Worm (Caenorhabditis elegans) whole organism, L3 larva: ENCODE measurements around the gene ldp-1.

Experiments used
- R02D3.7 ChIP-seq: fragments of 150-350 bp; optimal IDR thresholded peaks from 2 replicates; lab custom pipeline; 2014; ENCODE audit warnings: missing biosample characterization, missing genetic modification characterization
- ZK546.5 ChIP-seq: sonication (generic microtip); optimal IDR thresholded peaks from 2 replicates; lab custom pipeline; 2017; ENCODE audit warnings: missing biosample characterization, missing genetic modification characterization
- aly-2 ChIP-seq: fragments of 150-350 bp; optimal IDR thresholded peaks from 2 replicates; lab custom pipeline; 2014; ENCODE audit warnings: missing biosample characterization, missing genetic modification characterization
- ceh-82 ChIP-seq: fragments of 150-350 bp; optimal IDR thresholded peaks from 2 replicates; lab custom pipeline; 2014; ENCODE audit warnings: missing biosample characterization, missing genetic modification characterization
- ceh-9 ChIP-seq: sonication (generic microtip); optimal IDR thresholded peaks from 2 replicates; lab custom pipeline; 2018; ENCODE audit warnings: missing biosample characterization, missing genetic modification characterization
- daf-12 ChIP-seq: fragments of 150-350 bp; optimal IDR thresholded peaks from 2 replicates; lab custom pipeline; 2014; ENCODE audit warnings: missing biosample characterization, missing genetic modification reagents, missing genetic modification characterization
- egl-27 ChIP-seq: sonication (generic microtip); optimal IDR thresholded peaks from 4 replicates; lab custom pipeline; 2017; ENCODE audit warnings: missing biosample characterization, missing genetic modification reagents, missing genetic modification characterization
- elt-1 ChIP-seq: fragments of 150-350 bp; optimal IDR thresholded peaks from 2 replicates; lab custom pipeline; 2014; ENCODE audit warnings: missing biosample characterization, missing genetic modification characterization
- elt-2 ChIP-seq: sonication (generic microtip); optimal IDR thresholded peaks from 2 replicates; lab custom pipeline; 2016; ENCODE audit warnings: missing genetic modification reagents, mild to moderate bottlenecking, missing genetic modification characterization, missing compliant biosample characterization
- eor-1 ChIP-seq, 2 experiments: fragments of 150-350 bp; optimal IDR thresholded peaks; 2 replicates each; lab custom pipeline; 2014 to 2018; ENCODE audit warnings: missing biosample characterization in 2 of 2, missing genetic modification characterization in 2 of 2
- fkh-2 ChIP-seq: fragments of 150-350 bp; optimal IDR thresholded peaks from 2 replicates; lab custom pipeline; 2014; ENCODE audit warnings: missing biosample characterization, missing genetic modification reagents, missing genetic modification characterization
- fos-1 ChIP-seq: fragments of 150-350 bp; optimal IDR thresholded peaks from 2 replicates; lab custom pipeline; 2014; ENCODE audit warnings: missing biosample characterization, missing genetic modification characterization
- hmg-11 ChIP-seq: sonication (generic microtip); optimal IDR thresholded peaks from 2 replicates; lab custom pipeline; 2016; ENCODE audit warnings: missing genetic modification characterization, missing compliant biosample characterization
- jun-1 ChIP-seq: fragments of 150-350 bp; optimal IDR thresholded peaks from 2 replicates; lab custom pipeline; 2014; ENCODE audit warnings: missing biosample characterization, missing genetic modification reagents, missing genetic modification characterization
- lin-15B ChIP-seq: fragments of 150-350 bp; optimal IDR thresholded peaks from 2 replicates; lab custom pipeline; 2014; ENCODE audit warnings: missing biosample characterization, missing genetic modification characterization
- lin-39 ChIP-seq: fragments of 150-350 bp; optimal IDR thresholded peaks from 2 replicates; lab custom pipeline; 2018; ENCODE audit warnings: missing biosample characterization, missing genetic modification reagents, missing genetic modification characterization
- lsy-12 ChIP-seq: sonication (generic microtip); optimal IDR thresholded peaks from 2 replicates; lab custom pipeline; 2016; ENCODE audit warnings: mild to moderate bottlenecking, missing genetic modification characterization, missing compliant biosample characterization
- mml-1 ChIP-seq: fragments of 150-350 bp; sonication (generic microtip); optimal IDR thresholded peaks from 3 replicates; lab custom pipeline; 2014; ENCODE audit warnings: missing biosample characterization, missing genetic modification characterization
- nfya-1 ChIP-seq: sonication (generic microtip); optimal IDR thresholded peaks from 2 replicates; lab custom pipeline; 2017; ENCODE audit warnings: missing genetic modification characterization, mild to moderate bottlenecking, missing compliant biosample characterization, antibody characterized with exemption, moderate library complexity; ENCODE audit not compliant: insufficient read depth
- nhr-12 ChIP-seq: fragments of 150-350 bp; optimal IDR thresholded peaks from 2 replicates; lab custom pipeline; 2014; ENCODE audit warnings: missing biosample characterization, missing genetic modification characterization
- nhr-23 ChIP-seq: fragments of 150-350 bp; optimal IDR thresholded peaks from 2 replicates; lab custom pipeline; 2014; ENCODE audit warnings: missing biosample characterization, missing genetic modification reagents, missing genetic modification characterization
- nhr-25 ChIP-seq: sonication (generic microtip); optimal IDR thresholded peaks from 2 replicates; lab custom pipeline; 2017; ENCODE audit warnings: missing biosample characterization, missing genetic modification characterization
- nhr-76 ChIP-seq: fragments of 150-350 bp; sonication (generic microtip); optimal IDR thresholded peaks from 5 replicates; lab custom pipeline; 2014; ENCODE audit warnings: missing biosample characterization, missing genetic modification characterization
- nhr-77 ChIP-seq: fragments of 150-350 bp; optimal IDR thresholded peaks from 2 replicates; lab custom pipeline; 2014; ENCODE audit warnings: missing biosample characterization, missing genetic modification characterization
- pha-4 ChIP-seq: fragments of 150-350 bp; optimal IDR thresholded peaks from 2 replicates; lab custom pipeline; 2014; ENCODE audit warnings: missing biosample characterization, missing genetic modification reagents, missing genetic modification characterization
- pqm-1 ChIP-seq: fragments of 150-350 bp; optimal IDR thresholded peaks from 2 replicates; lab custom pipeline; 2017; ENCODE audit warnings: missing biosample characterization, missing genetic modification characterization, inconsistent platforms
- sea-2 ChIP-seq: fragments of 150-350 bp; sonication (generic microtip); optimal IDR thresholded peaks from 4 replicates; lab custom pipeline; 2014; ENCODE audit warnings: missing biosample characterization, missing genetic modification reagents, missing genetic modification characterization
- skn-1 ChIP-seq: fragments of 150-350 bp; optimal IDR thresholded peaks from 2 replicates; lab custom pipeline; 2014; ENCODE audit warnings: missing biosample characterization, missing genetic modification characterization
- snpc-4 ChIP-seq: fragments of 150-350 bp; optimal IDR thresholded peaks from 2 replicates; lab custom pipeline; 2014; ENCODE audit warnings: missing biosample characterization, missing genetic modification characterization
- tbx-2 ChIP-seq: sonication (generic microtip); optimal IDR thresholded peaks from 2 replicates; lab custom pipeline; 2016; ENCODE audit warnings: mild to moderate bottlenecking, missing genetic modification characterization, missing compliant biosample characterization
- unc-62 ChIP-seq: fragments of 150-350 bp; sonication (generic microtip); optimal IDR thresholded peaks from 4 replicates; lab custom pipeline; 2014; ENCODE audit warnings: missing biosample characterization, missing genetic modification reagents, missing genetic modification characterization
- zag-1 ChIP-seq: fragments of 150-350 bp; optimal IDR thresholded peaks from 2 replicates; lab custom pipeline; 2014; ENCODE audit warnings: missing biosample characterization, missing genetic modification characterization
- ztf-4 ChIP-seq: fragments of 150-350 bp; optimal IDR thresholded peaks from 2 replicates; lab custom pipeline; 2014; ENCODE audit warnings: missing biosample characterization, missing genetic modification characterization

The ldp-1 gene

ce11 chrV:2099040-2099439 lies 28.3 kb upstream of the ldp-1 start, which contains the start of gene F36F12.7:
F36F12.7 (plus strand) TSS chrV:2099340.
- no peak for TF ChIP-seq tbx-2
- no peak for TF ChIP-seq mml-1 (tag; lab: Kevin White, UChicago)
- no peak for TF ChIP-seq nfya-1 (tag; lab: Kevin White, UChicago)
- TF ChIP-seq zag-1 (tag; lab: Kevin White, UChicago), result no peak
- no peak for TF ChIP-seq sea-2 (GFP tag; lab: Kevin White, UChicago)
- no peak for TF ChIP-seq nhr-25 (tag; lab: Kevin White, UChicago)
- TF ChIP-seq, all 47 proteins: peak for 0

- no peak for TF ChIP-seq nfya-1 (tag; lab: Kevin White, UChicago)
- TF ChIP-seq fkh-2 (tag; lab: Kevin White, UChicago), result no peak
- TF ChIP-seq jun-1, result no peak
- TF ChIP-seq pha-4 (tag; lab: Kevin White, UChicago), result no peak
- TF ChIP-seq sea-2 (GFP tag; lab: Kevin White, UChicago), result no peak
- no peak for TF ChIP-seq aly-2
- no peak for TF ChIP-seq nhr-23 (tag; lab: Kevin White, UChicago)
- no peak for TF ChIP-seq eor-1 (tag; optimal IDR thresholded peaks at IDR 0.05; lab: Kevin White, UChicago)
- TF ChIP-seq elt-1 (tag; lab: Kevin White, UChicago), result no peak
- TF ChIP-seq tbx-2, result no peak
- TF ChIP-seq ceh-9, result no peak
- TF ChIP-seq ztf-4 (tag; lab: Kevin White, UChicago), result no peak
- no peak for TF ChIP-seq skn-1 (tag; lab: Kevin White, UChicago)
- TF ChIP-seq nhr-12 (tag; lab: Kevin White, UChicago), result no peak
- no peak for TF ChIP-seq ceh-82 (tag; lab: Kevin White, UChicago)
- no peak for TF ChIP-seq hmg-11 (tag; lab: Kevin White, UChicago)
- no peak for TF ChIP-seq nhr-77
Observed at ce11 chrV:2103118-2103517, 24.2 kb upstream of the ldp-1 start, which contains the start of gene F36F12.1. F36F12.1 (minus strand) TSS chrV:2103218.

ce11 chrV:2105976-2106375 lies 21.4 kb upstream of the ldp-1 start, which contains the start of gene F22F7.4:
F22F7.4 (minus strand) TSS chrV:2106076.
- TF ChIP-seq snpc-4, result no peak
- TF ChIP-seq nfya-1 (tag; lab: Kevin White, UChicago), result no peak
- no peak for TF ChIP-seq nhr-25 (tag; lab: Kevin White, UChicago)
- no peak for TF ChIP-seq lsy-12 (tag; lab: Kevin White, UChicago)
- no peak for TF ChIP-seq nhr-12 (tag; lab: Kevin White, UChicago)
- TF ChIP-seq unc-62 (GFP tag; lab: Kevin White, UChicago), result no peak
- no peak for TF ChIP-seq mml-1 (tag; lab: Kevin White, UChicago)
- TF ChIP-seq ztf-4 (tag; lab: Kevin White, UChicago), result no peak
- TF ChIP-seq nhr-76 (tag; lab: Kevin White, UChicago), result no peak
- no peak for TF ChIP-seq R02D3.7 (tag; lab: Kevin White, UChicago)
- no peak for TF ChIP-seq pqm-1 (tag; lab: Kevin White, UChicago)
- no peak for TF ChIP-seq jun-1
- TF ChIP-seq fos-1 (tag; lab: Kevin White, UChicago), result no peak
- TF ChIP-seq, all 47 proteins: peak for 0

ce11 chrV:2109295-2109694 lies 18.0 kb upstream of the ldp-1 start, which contains the start of gene ckb-4:
ckb-4 (minus strand) TSS chrV:2109434.
- TF ChIP-seq nhr-25 (tag; lab: Kevin White, UChicago) (peak; percentile 11), snpc-4 (peak; percentile 72), pha-4 (tag; lab: Kevin White, UChicago) (peak; percentile 86), ceh-9 (no peak), daf-12 (no peak), egl-27 (tag; lab: Kevin White, UChicago) (no peak), nfya-1 (tag; lab: Kevin White, UChicago) (no peak), nhr-23 (tag; lab: Kevin White, UChicago) (peak; percentile 39), hmg-11 (tag; lab: Kevin White, UChicago) (peak; percentile 58), lin-39 (tag; lab: Kevin White, UChicago) (peak; percentile 15), lsy-12 (tag; lab: Kevin White, UChicago) (no peak), R02D3.7 (tag; lab: Kevin White, UChicago) (no peak), ceh-82 (tag; lab: Kevin White, UChicago) (no peak), elt-2 (tag; lab: Kevin White, UChicago) (peak; percentile 36), ZK546.5 (tag; lab: Kevin White, UChicago) (no peak), lin-15B (tag; lab: Kevin White, UChicago) (peak; percentile 60)
